Fruit fly (Drosophila melanogaster) whole organism, wandering third instar larva: Measurements from ENCODE around the gene Dscam4.

Source experiments
- Abd-B ChIP-seq: fragments of >200 bp; optimal IDR thresholded peaks from 2 replicates; lab custom pipeline; 2017; ENCODE audit warnings: missing biosample characterization, missing genetic modification characterization
- CG32264 ChIP-seq: fragments of 200-800 bp; sonication (Bioruptor generic); optimal IDR thresholded peaks from 2 replicates; lab custom pipeline; 2016; ENCODE audit warnings: missing biosample characterization, missing genetic modification characterization
- CG9705 ChIP-seq: fragments of 200-800 bp; sonication (Bioruptor generic); optimal IDR thresholded peaks from 2 replicates; lab custom pipeline; 2018; ENCODE audit warnings: missing biosample characterization, mild to moderate bottlenecking, missing genetic modification characterization
- CrebA ChIP-seq: fragments of 200-800 bp; sonication (Bioruptor generic); optimal IDR thresholded peaks from 2 replicates; lab custom pipeline; 2016; ENCODE audit warnings: missing biosample characterization, mild to moderate bottlenecking, missing genetic modification characterization, borderline replicate concordance
- Dfd ChIP-seq: fragments of >200 bp; optimal IDR thresholded peaks from 2 replicates; lab custom pipeline; 2017; ENCODE audit warnings: missing biosample characterization, missing genetic modification characterization
- Dif ChIP-seq: fragments of 200-275, 200-300 bp; sonication (Bioruptor generic); optimal IDR thresholded peaks from 2 replicates; lab custom pipeline; 2018; ENCODE audit warnings: missing biosample characterization, missing genetic modification characterization; ENCODE audit not compliant: partially characterized antibody
- GATAd ChIP-seq: sonication (Bioruptor generic); optimal IDR thresholded peaks from 2 replicates; lab custom pipeline; 2016; ENCODE audit warnings: missing biosample characterization, missing genetic modification characterization
- HLH106 ChIP-seq: fragments of 200-800 bp; optimal IDR thresholded peaks from 3 replicates; lab custom pipeline; 2019; ENCODE audit warnings: missing biosample characterization, mild to moderate bottlenecking, missing genetic modification characterization, moderate library complexity
- Hnf4 ChIP-seq: fragments of 200-800 bp; sonication (Bioruptor generic); optimal IDR thresholded peaks from 2 replicates; lab custom pipeline; 2016; ENCODE audit warnings: missing biosample characterization, mild to moderate bottlenecking, missing genetic modification characterization
- Hr78 ChIP-seq: fragments of >200 bp; optimal IDR thresholded peaks from 2 replicates; lab custom pipeline; 2017; ENCODE audit warnings: missing biosample characterization, missing genetic modification characterization
- Hr83 ChIP-seq: fragments of 200-300 bp; sonication (Bioruptor generic); optimal IDR thresholded peaks from 2 replicates; lab custom pipeline; 2016; ENCODE audit warnings: missing biosample characterization, mild to moderate bottlenecking, missing genetic modification characterization, moderate library complexity; ENCODE audit not compliant: poor library complexity, severe bottlenecking
- Jra ChIP-seq: sonication (Bioruptor generic); optimal IDR thresholded peaks from 2 replicates; lab custom pipeline; 2016; ENCODE audit warnings: missing biosample characterization, missing genetic modification characterization
- Mio ChIP-seq: sonication (Bioruptor generic); optimal IDR thresholded peaks from 2 replicates; lab custom pipeline; 2016; ENCODE audit warnings: missing biosample characterization, missing genetic modification characterization
- Myc ChIP-seq: fragments of >200 bp; optimal IDR thresholded peaks from 2 replicates; lab custom pipeline; 2017
- N ChIP-seq: fragments of >200 bp; optimal IDR thresholded peaks from 2 replicates; lab custom pipeline; 2018; ENCODE audit warnings: missing biosample characterization, missing external identifiers, missing genetic modification characterization
- OdsH ChIP-seq: fragments of 200-800 bp; sonication (Bioruptor generic); optimal IDR thresholded peaks from 2 replicates; lab custom pipeline; 2016; ENCODE audit warnings: missing biosample characterization, mild to moderate bottlenecking, missing genetic modification characterization
- Rel ChIP-seq, 2 experiments: fragments of 200-800 bp; sonication (Bioruptor generic) in 1 of 2; optimal IDR thresholded peaks; 2 replicates in 1 of 2; 3 replicates in 1 of 2; lab custom pipeline; 2016 to 2019; ENCODE audit warnings: mild to moderate bottlenecking in 2 of 2, missing biosample characterization in 2 of 2, missing genetic modification characterization in 2 of 2, moderate library complexity in 1 of 2
- Sp1 ChIP-seq: fragments of 200-800 bp; sonication (Bioruptor generic); optimal IDR thresholded peaks from 3 replicates; lab custom pipeline; 2019; ENCODE audit warnings: missing biosample characterization, mild to moderate bottlenecking, missing genetic modification characterization, moderate library complexity
- Vsx2 ChIP-seq: fragments of 200-300, 225-300 bp; sonication (Bioruptor generic); optimal IDR thresholded peaks from 2 replicates; lab custom pipeline; 2018; ENCODE audit warnings: missing biosample characterization, missing genetic modification characterization; ENCODE audit not compliant: partially characterized antibody
- br ChIP-seq: fragments of 200-800 bp; sonication (Bioruptor generic); optimal IDR thresholded peaks from 2 replicates; lab custom pipeline; 2016; ENCODE audit warnings: missing biosample characterization, missing genetic modification characterization
- brk ChIP-seq: fragments of 200-800 bp; sonication (Bioruptor generic); optimal IDR thresholded peaks from 2 replicates; lab custom pipeline; 2016; ENCODE audit warnings: missing biosample characterization, mild to moderate bottlenecking, missing genetic modification characterization
- dl ChIP-seq, 2 experiments: fragments of 175-275, 200-275 bp in 1 of 2; fragments of 200-275 bp in 1 of 2; sonication (Bioruptor generic); optimal IDR thresholded peaks; lab custom pipeline; 2018; ENCODE audit warnings: mild to moderate bottlenecking in 2 of 2, missing biosample characterization in 2 of 2, missing genetic modification characterization in 2 of 2, moderate library complexity in 2 of 2; ENCODE audit not compliant: partially characterized antibody in 2 of 2, insufficient read depth in 1 of 2
- dmrt93B ChIP-seq: fragments of 200-800 bp; sonication (Bioruptor generic); optimal IDR thresholded peaks from 2 replicates; lab custom pipeline; 2018; ENCODE audit warnings: missing biosample characterization, mild to moderate bottlenecking, missing genetic modification characterization
- dsf ChIP-seq: sonication (Bioruptor generic); optimal IDR thresholded peaks from 2 replicates; lab custom pipeline; 2016; ENCODE audit warnings: missing biosample characterization, missing genetic modification characterization, borderline replicate concordance
- ey ChIP-seq: fragments of 200-800 bp; sonication (Bioruptor generic); optimal IDR thresholded peaks from 2 replicates; lab custom pipeline; 2016; ENCODE audit warnings: missing biosample characterization, missing genetic modification characterization
- foxo ChIP-seq, 2 experiments: fragments of 200-800 bp; sonication (Bioruptor generic); optimal IDR thresholded peaks; 2 replicates in 1 of 2; 3 replicates in 1 of 2; lab custom pipeline; 2016 to 2017; ENCODE audit warnings: missing biosample characterization in 2 of 2, missing genetic modification characterization in 2 of 2
- fru ChIP-seq: fragments of 200-800 bp; sonication (Bioruptor generic); optimal IDR thresholded peaks from 3 replicates; lab custom pipeline; 2016; ENCODE audit warnings: missing biosample characterization, mild to moderate bottlenecking, missing genetic modification characterization
- h ChIP-seq: fragments of 200-800 bp; sonication (Bioruptor generic); optimal IDR thresholded peaks from 3 replicates; lab custom pipeline; 2016; ENCODE audit warnings: missing biosample characterization, mild to moderate bottlenecking, missing genetic modification characterization
- jim ChIP-seq: fragments of 175-275, 200-325 bp; sonication (Bioruptor generic); optimal IDR thresholded peaks from 2 replicates; lab custom pipeline; 2016; ENCODE audit warnings: missing biosample characterization, mild to moderate bottlenecking, missing genetic modification characterization
- lola ChIP-seq: fragments of >200 bp; optimal IDR thresholded peaks from 2 replicates; lab custom pipeline; 2017; ENCODE audit warnings: missing biosample characterization, missing genetic modification characterization
- pan ChIP-seq: fragments of >200 bp; optimal IDR thresholded peaks from 2 replicates; lab custom pipeline; 2017
- psq ChIP-seq: fragments of 200-800 bp; sonication (Bioruptor generic); optimal IDR thresholded peaks from 3 replicates; lab custom pipeline; 2017; ENCODE audit warnings: missing biosample characterization, mild to moderate bottlenecking, missing genetic modification characterization, moderate library complexity
- rgr ChIP-seq: fragments of 200-800 bp; sonication (Bioruptor generic); optimal IDR thresholded peaks from 3 replicates; lab custom pipeline; 2016; ENCODE audit warnings: missing biosample characterization, mild to moderate bottlenecking, missing genetic modification characterization
- sage ChIP-seq: fragments of 200-800 bp; sonication (Bioruptor generic); optimal IDR thresholded peaks from 2 replicates; lab custom pipeline; 2016; ENCODE audit warnings: missing biosample characterization, mild to moderate bottlenecking, missing genetic modification characterization
- sv ChIP-seq: fragments of 200-800 bp; sonication (Bioruptor generic); optimal IDR thresholded peaks from 3 replicates; lab custom pipeline; 2016; ENCODE audit warnings: missing biosample characterization, missing genetic modification characterization
- tai ChIP-seq: sonication (Bioruptor generic); optimal IDR thresholded peaks from 2 replicates; lab custom pipeline; 2016; ENCODE audit warnings: missing biosample characterization, missing genetic modification characterization
- usp ChIP-seq: fragments of >200 bp; optimal IDR thresholded peaks from 2 replicates; lab custom pipeline; 2017; ENCODE audit warnings: missing biosample characterization, missing genetic modification characterization
- woc ChIP-seq: sonication (Bioruptor generic); optimal IDR thresholded peaks from 2 replicates; lab custom pipeline; 2016; ENCODE audit warnings: missing biosample characterization, mild to moderate bottlenecking, missing genetic modification characterization

Gene Dscam4

DNA sequence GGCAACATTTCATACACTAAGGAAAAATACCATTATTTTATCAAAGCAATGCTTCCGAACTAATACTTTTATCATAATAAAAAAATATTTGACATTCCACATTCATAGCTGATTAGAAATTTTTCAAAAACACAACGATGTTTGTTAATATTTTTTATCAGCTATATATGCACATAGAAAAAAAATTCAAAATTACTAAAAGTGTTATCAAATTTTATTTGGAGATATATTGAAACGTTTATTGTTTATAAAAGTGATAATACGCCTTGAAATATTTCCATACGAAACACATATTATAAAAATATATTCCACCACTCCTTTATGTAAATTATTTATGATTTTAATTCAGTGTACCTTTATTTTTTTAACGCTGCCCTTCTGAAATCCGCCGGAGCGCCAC lies 47.3 kb downstream of the Dscam4 start:
- TF ChIP-seq woc, result no peak
- no peak for TF ChIP-seq ey (GFP tag; lab: Kevin White, UChicago)
- TF ChIP-seq CG32264 (GFP tag; lab: Kevin White, UChicago), result no peak
- no peak for TF ChIP-seq h
- TF ChIP-seq lola, result no peak
- TF ChIP-seq fru (GFP tag; lab: Kevin White, UChicago), result no peak
- TF ChIP-seq dmrt93B, result no peak
- TF ChIP-seq br (GFP tag; lab: Kevin White, UChicago), result no peak
- no peak for TF ChIP-seq sv (GFP tag; lab: Kevin White, UChicago)
- no peak for TF ChIP-seq usp (GFP tag; lab: Kevin White, UChicago)
- TF ChIP-seq Abd-B (GFP tag; lab: Kevin White, UChicago), result no peak
- TF ChIP-seq Hnf4 (GFP tag; lab: Kevin White, UChicago), result no peak

DNA sequence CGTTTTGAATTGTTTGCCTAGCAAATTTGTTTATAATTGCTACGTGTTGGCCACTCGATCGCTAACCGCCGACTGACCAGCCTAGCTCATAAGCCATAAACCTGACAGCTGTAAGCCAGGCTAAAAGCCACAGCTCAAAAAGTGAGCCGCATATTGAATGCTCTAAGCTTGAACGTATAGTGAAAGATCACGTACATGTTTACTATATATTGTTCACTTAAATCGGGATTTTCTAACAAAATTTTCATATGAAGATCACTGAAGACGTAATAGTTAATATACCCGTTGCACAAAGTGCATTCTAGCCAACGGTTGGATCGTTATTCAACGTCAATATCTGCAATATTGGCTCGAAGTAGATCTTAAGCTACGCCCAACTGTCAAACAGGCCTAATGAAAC lies 48.0 kb downstream of the Dscam4 start:
- no peak for TF ChIP-seq Vsx2 (GFP tag; lab: Kevin White, UChicago)
- TF ChIP-seq tai (GFP tag; lab: Kevin White, UChicago), result no peak

- TF ChIP-seq rgr (GFP tag; lab: Kevin White, UChicago) (no peak), Vsx2 (GFP tag; lab: Kevin White, UChicago) (no peak), fru (GFP tag; lab: Kevin White, UChicago) (peak; percentile 52), ey (GFP tag; lab: Kevin White, UChicago) (peak; percentile 7), psq (GFP tag; lab: Kevin White, UChicago) (peak; percentile 4), tai (GFP tag; lab: Kevin White, UChicago) (peak; percentile 37)
Measured at dm6 chr3L:8288396-8288795, 49.9 kb downstream of the Dscam4 start.

dm6 chr3L:8289336-8290258 lies 51.1 kb downstream of the Dscam4 start, which contains the start of gene cert:
Gene cert, minus strand, starts transcription at chr3L:8289870.
- peak; percentile 28 for TF ChIP-seq Sp1 (GFP tag; lab: Kevin White, UChicago)
- peak; percentile 44 for TF ChIP-seq br (GFP tag; lab: Kevin White, UChicago)
- no peak for TF ChIP-seq lola
- no peak for TF ChIP-seq woc
- TF ChIP-seq GATAd (GFP tag; lab: Kevin White, UChicago), result no peak
- TF ChIP-seq Rel (GFP tag; optimal IDR thresholded peaks at IDR 0.05; lab: Kevin White, UChicago), result no peak
- peak; percentile 19 for TF ChIP-seq Rel (tag; optimal IDR thresholded peaks at IDR 0.05; lab: Kevin White, UChicago)
- TF ChIP-seq Vsx2 (GFP tag; lab: Kevin White, UChicago), result no peak
- TF ChIP-seq Dif (GFP tag; lab: Kevin White, UChicago), result no peak
- TF ChIP-seq jim, result no peak
- peak; percentile 54 for TF ChIP-seq brk (GFP tag; lab: Kevin White, UChicago)
- TF ChIP-seq OdsH (GFP tag; lab: Kevin White, UChicago), result peak; percentile 32
- TF ChIP-seq Hr83 (GFP tag; lab: Kevin White, UChicago), result peak; percentile 23
- peak; percentile 5 for TF ChIP-seq Myc (lab: Kevin White, UChicago)
- no peak for TF ChIP-seq N
- TF ChIP-seq CrebA (GFP tag; lab: Kevin White, UChicago), result no peak
- no peak for TF ChIP-seq Mio (GFP tag; lab: Kevin White, UChicago)
- TF ChIP-seq Dfd (GFP tag; lab: Kevin White, UChicago), result no peak
- no peak for TF ChIP-seq CG32264 (GFP tag; lab: Kevin White, UChicago)
- TF ChIP-seq foxo (GFP tag; optimal IDR thresholded peaks at IDR 0.05; lab: Kevin White, UChicago), result peak in 1 of 2 experiments; percentile 54
- peak; percentile 50 for TF ChIP-seq Hnf4 (GFP tag; lab: Kevin White, UChicago)
- no peak for TF ChIP-seq Hr78 (GFP tag; lab: Kevin White, UChicago)
- TF ChIP-seq sage (GFP tag; lab: Kevin White, UChicago), result no peak
- TF ChIP-seq Abd-B (GFP tag; lab: Kevin White, UChicago), result no peak
- TF ChIP-seq dsf (GFP tag; lab: Kevin White, UChicago), result no peak
- no peak for TF ChIP-seq dl (GFP tag; optimal IDR thresholded peaks at IDR 0.05; lab: Kevin White, UChicago; ENCODE audit: insufficient read depth in 1 of 2, partially characterized antibody in 2 of 2)
- TF ChIP-seq sv (GFP tag; lab: Kevin White, UChicago), result peak; percentile 36
- peak; percentile 33 for TF ChIP-seq psq (GFP tag; lab: Kevin White, UChicago)
- TF ChIP-seq h, result peak; percentile 52
- peak; percentile 83 for TF ChIP-seq tai (GFP tag; lab: Kevin White, UChicago)
- TF ChIP-seq rgr (GFP tag; lab: Kevin White, UChicago), result peak; percentile 43
- TF ChIP-seq usp (GFP tag; lab: Kevin White, UChicago), result no peak
- no peak for TF ChIP-seq pan (lab: Kevin White, UChicago)
- TF ChIP-seq Jra, result peak; percentile 63
- TF ChIP-seq HLH106 (tag; lab: Kevin White, UChicago), result no peak
- TF ChIP-seq ey (GFP tag; lab: Kevin White, UChicago), result no peak
- peak; percentile 39 for TF ChIP-seq fru (GFP tag; lab: Kevin White, UChicago)
- no peak for TF ChIP-seq CG9705 (GFP tag; lab: Kevin White, UChicago)
- TF ChIP-seq dmrt93B, result no peak
